Fruit fly (Drosophila melanogaster): ENCODE results near the gene Prx4.

Prx4 gene

dm6 chr3L:3042150-3043049 is at the start of gene Prx4 (continued):
- TF ChIP-seq vri (GFP tag; optimal IDR thresholded peaks at IDR 0.05) (no peak), Sox15 (GFP tag; optimal IDR thresholded peaks at IDR 0.05) (peak; percentile 40), Ets21C (GFP tag; optimal IDR thresholded peaks at IDR 0.05) (peak; percentile 43), CG31627 (GFP tag; optimal IDR thresholded peaks at IDR 0.05) (peak; percentile 59), CG6808 (GFP tag; optimal IDR thresholded peaks at IDR 0.05) (peak; percentile 49), acj6 (GFP tag; optimal IDR thresholded peaks at IDR 0.05) (peak; percentile 64), CG32006 (GFP tag; optimal IDR thresholded peaks at IDR 0.05) (peak; percentile 67), ss (GFP tag; optimal IDR thresholded peaks at IDR 0.05) (peak; percentile 0 to 61), Smox (GFP tag; optimal IDR thresholded peaks at IDR 0.05) (peak; percentile 59), Eip78C (GFP tag) (peak; percentile 70)

dm6 chr3L:2994872-2995271 is 47.3 kb upstream of the Prx4 start, which contains the start of gene CG2113:
Gene CG2113, plus strand, starts transcription at chr3L:2995172.
- TF ChIP-seq OdsH (GFP tag; optimal IDR thresholded peaks at IDR 0.05) = no peak
- TF ChIP-seq Sox102F (GFP tag; optimal IDR thresholded peaks at IDR 0.05) = no peak
- TF ChIP-seq CG6163 (GFP tag; IDR thresholded peaks at IDR 0.05) = no peak
- no peak for TF ChIP-seq CG6792 (GFP tag; optimal IDR thresholded peaks at IDR 0.05)
- no peak for TF ChIP-seq fd59A (GFP tag; optimal IDR thresholded peaks at IDR 0.05)
- no peak for TF ChIP-seq spab (GFP tag; optimal IDR thresholded peaks at IDR 0.05)
- no peak for TF ChIP-seq CG1621 (tag; optimal IDR thresholded peaks at IDR 0.05)
- no peak for TF ChIP-seq Eip93F (GFP tag; optimal IDR thresholded peaks at IDR 0.05)
- TF ChIP-seq Hr39 (GFP tag; optimal IDR thresholded peaks at IDR 0.05) = no peak
- TF ChIP-seq acj6 (GFP tag; optimal IDR thresholded peaks at IDR 0.05) = no peak
- no peak for TF ChIP-seq lz (GFP tag; optimal IDR thresholded peaks at IDR 0.05)
- no peak for TF ChIP-seq CG8119 (GFP tag; IDR thresholded peaks at IDR 0.05)
- no peak for TF ChIP-seq Hr4 (GFP tag; optimal IDR thresholded peaks at IDR 0.05)
- TF ChIP-seq dac (GFP tag; optimal IDR thresholded peaks at IDR 0.05) = no peak

- TF ChIP-seq Ets96B (tag; optimal IDR thresholded peaks at IDR 0.05) = no peak
- 0 out of 3 replicates have a peak, but pooled peaks have one; percentile 19 for TF ChIP-seq eg (GFP tag; IDR thresholded peaks at IDR 0.05)
These were observed 40.7 kb upstream of the Prx4 start, which contains the start of gene FMRFaR for dm6 chr3L:3001445-3001844. Gene FMRFaR, plus strand, starts transcription at chr3L:3001716.

dm6 chr3L:3013496-3013895 is 28.7 kb upstream of the Prx4 start:
- no peak for TF ChIP-seq CG7368 (GFP tag; optimal IDR thresholded peaks at IDR 0.05)
- TF ChIP-seq Smox (GFP tag; optimal IDR thresholded peaks at IDR 0.05) = no peak
- no peak for TF ChIP-seq CG6792 (GFP tag; optimal IDR thresholded peaks at IDR 0.05)
- no peak for TF ChIP-seq CG32006 (GFP tag; optimal IDR thresholded peaks at IDR 0.05)
- TF ChIP-seq CG3032 (tag; optimal IDR thresholded peaks at IDR 0.05) = no peak
- TF ChIP-seq Ets96B (tag; optimal IDR thresholded peaks at IDR 0.05) = no peak

DNA sequence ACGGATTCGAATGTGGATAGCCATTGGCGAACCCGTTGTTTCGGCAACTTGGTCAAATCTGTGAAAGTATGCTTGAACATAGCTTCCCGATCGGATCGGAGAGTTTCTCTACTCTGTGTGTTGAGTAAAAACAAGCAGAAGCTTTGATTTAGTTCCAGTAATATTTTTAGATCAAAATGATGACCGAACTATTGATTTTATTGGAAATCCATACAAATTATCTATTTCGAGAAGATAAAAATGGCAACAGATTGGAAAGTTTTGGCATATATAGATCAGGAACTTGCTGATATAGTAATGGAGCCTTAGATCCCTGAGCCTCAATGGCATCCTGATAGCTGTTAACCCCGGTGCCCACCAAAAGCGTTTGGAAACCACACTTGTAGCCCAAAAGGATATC is 26.2 kb upstream of the Prx4 start, which contains the start of gene CG32488:
Gene CG32488, minus strand, starts transcription at position 101 of the 400 bp plus-strand sequence.
- no peak for TF ChIP-seq salr (GFP tag; optimal IDR thresholded peaks at IDR 0.05)
- no peak for TF ChIP-seq Sox15 (GFP tag; optimal IDR thresholded peaks at IDR 0.05)
- no peak for TF ChIP-seq pdm3 (GFP tag; optimal IDR thresholded peaks at IDR 0.05)
- no peak for TF ChIP-seq Eip75B (GFP tag; optimal IDR thresholded peaks at IDR 0.05)
- no peak for TF ChIP-seq Gug (GFP tag; IDR thresholded peaks at IDR 0.05)
- no peak for TF ChIP-seq dac (GFP tag; optimal IDR thresholded peaks at IDR 0.05)
- no peak for TF ChIP-seq Sox102F (GFP tag; optimal IDR thresholded peaks at IDR 0.05)
- TF ChIP-seq CG32006 (GFP tag; optimal IDR thresholded peaks at IDR 0.05) = no peak
- no peak for TF ChIP-seq achi (GFP tag; optimal IDR thresholded peaks at IDR 0.05)
- TF ChIP-seq spab (GFP tag; optimal IDR thresholded peaks at IDR 0.05) = no peak
- TF ChIP-seq fkh (GFP tag; optimal IDR thresholded peaks at IDR 0.05) = no peak

Data from whole organism, prepupa.